Fruit fly (Drosophila melanogaster): ENCODE measurements around the gene Rpt3.

Rpt3 gene

dm6 chrX:11153826-11154510 lies 29.1 kb downstream of the Rpt3 start, which contains the start of the genes rtv and Dlic (continued):
- TF ChIP-seq Smox (GFP tag; optimal IDR thresholded peaks at IDR 0.05) (no peak), CG6808 (GFP tag; optimal IDR thresholded peaks at IDR 0.05) (no peak), spab (GFP tag; optimal IDR thresholded peaks at IDR 0.05) (no peak), CG7368 (GFP tag; optimal IDR thresholded peaks at IDR 0.05) (no peak), eg (GFP tag; IDR thresholded peaks at IDR 0.05) (no peak), CG1621 (tag; optimal IDR thresholded peaks at IDR 0.05) (no peak), Sox102F (GFP tag; optimal IDR thresholded peaks at IDR 0.05) (no peak), fkh (GFP tag; optimal IDR thresholded peaks at IDR 0.05) (peak; percentile 83), salr (GFP tag; optimal IDR thresholded peaks at IDR 0.05) (no peak), topi (GFP tag; optimal IDR thresholded peaks at IDR 0.05) (no peak), Hr39 (GFP tag; optimal IDR thresholded peaks at IDR 0.05) (peak; percentile 38), CG8119 (GFP tag; IDR thresholded peaks at IDR 0.05) (no peak), CG8319 (GFP tag; optimal IDR thresholded peaks at IDR 0.05) (no peak), CG9139 (GFP tag; optimal IDR thresholded peaks at IDR 0.05) (no peak), CG16779 (tag; optimal IDR thresholded peaks at IDR 0.05) (no peak)

DNA sequence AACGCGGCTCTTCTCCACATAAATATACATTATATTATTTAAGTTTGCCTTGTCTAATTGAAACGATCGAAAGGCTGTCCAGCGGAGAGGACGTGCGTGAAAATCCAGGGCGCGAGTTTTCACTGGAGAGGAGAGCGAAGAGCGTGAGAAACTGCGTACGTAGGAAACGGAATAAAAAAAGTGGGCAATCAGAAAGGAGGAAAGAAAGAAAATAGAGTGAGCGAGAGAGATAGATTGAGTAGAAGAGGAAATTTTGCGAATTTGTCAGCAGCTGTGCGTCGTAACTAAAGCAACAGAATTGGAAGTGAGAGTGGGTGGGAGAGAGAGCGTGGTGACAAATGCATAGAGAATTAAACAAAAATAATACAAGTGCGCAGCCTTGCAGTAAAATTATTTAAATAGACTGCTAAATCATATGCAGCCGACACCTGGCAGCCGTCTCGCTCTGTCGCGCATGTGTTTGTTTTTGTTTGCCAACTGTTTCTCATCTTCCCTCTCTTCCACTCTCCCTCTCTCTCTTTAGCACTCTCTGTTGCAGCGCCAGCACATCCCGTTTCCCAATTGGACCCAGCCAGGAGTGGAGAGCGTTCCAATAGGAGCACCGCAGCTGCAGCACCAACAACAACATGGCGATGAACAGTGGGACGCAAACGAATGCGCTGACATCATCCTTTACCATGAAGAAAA lies 29.8 kb downstream of the Rpt3 start:
- TF ChIP-seq CG4318 (GFP tag; optimal IDR thresholded peaks at IDR 0.05) (no peak), eg (GFP tag; IDR thresholded peaks at IDR 0.05) (peak; percentile 14; the same call in 1 of the 3 replicates), net (GFP tag; optimal IDR thresholded peaks at IDR 0.05) (peak; percentile 22), Eip75B (GFP tag; optimal IDR thresholded peaks at IDR 0.05) (no peak), fd59A (GFP tag; optimal IDR thresholded peaks at IDR 0.05) (no peak), esn (GFP tag; optimal IDR thresholded peaks at IDR 0.05) (peak; percentile 9), fkh (GFP tag; optimal IDR thresholded peaks at IDR 0.05) (peak; percentile 63), CG7368 (GFP tag; optimal IDR thresholded peaks at IDR 0.05) (no peak), Gug (GFP tag; IDR thresholded peaks at IDR 0.05) (no peak), Met (GFP tag; optimal IDR thresholded peaks at IDR 0.05) (no peak), ss (GFP tag; optimal IDR thresholded peaks at IDR 0.05) (peak; percentile 40), Sox14 (GFP tag; optimal IDR thresholded peaks at IDR 0.05) (peak; percentile 17), CG10669 (GFP tag; optimal IDR thresholded peaks at IDR 0.05) (peak; percentile 29), CG34406 (GFP tag; optimal IDR thresholded peaks at IDR 0.05) (peak; percentile 24), CG6808 (GFP tag; optimal IDR thresholded peaks at IDR 0.05) (peak; percentile 8), CG3032 (tag; optimal IDR thresholded peaks at IDR 0.05) (no peak), dsx (GFP tag; optimal IDR thresholded peaks at IDR 0.05; ENCODE audit: poor library complexity, severe bottlenecking) (peak; percentile 38), Eip78C (GFP tag) (peak; percentile 75), CG9139 (GFP tag; optimal IDR thresholded peaks at IDR 0.05) (peak; percentile 25), CG11902 (GFP tag; optimal IDR thresholded peaks at IDR 0.05) (no peak), achi (GFP tag; optimal IDR thresholded peaks at IDR 0.05) (no peak), CG6792 (GFP tag; optimal IDR thresholded peaks at IDR 0.05) (no peak), CG1621 (tag; optimal IDR thresholded peaks at IDR 0.05) (no peak), CG6163 (GFP tag; IDR thresholded peaks at IDR 0.05) (peak; percentile 71)

- no peak for TF ChIP-seq salr (GFP tag; optimal IDR thresholded peaks at IDR 0.05)
- no peak for TF ChIP-seq CG6854 (GFP tag; optimal IDR thresholded peaks at IDR 0.05)
- TF ChIP-seq achi (GFP tag; optimal IDR thresholded peaks at IDR 0.05), result peak; percentile 2
- no peak for TF ChIP-seq CG11902 (GFP tag; optimal IDR thresholded peaks at IDR 0.05)
- TF ChIP-seq Met (GFP tag; optimal IDR thresholded peaks at IDR 0.05), result no peak
- no peak for TF ChIP-seq CG10669 (GFP tag; optimal IDR thresholded peaks at IDR 0.05)
- peak; percentile 78 for TF ChIP-seq Eip78C (GFP tag)
- no peak for TF ChIP-seq topi (GFP tag; optimal IDR thresholded peaks at IDR 0.05)
- TF ChIP-seq Eip75B (GFP tag; optimal IDR thresholded peaks at IDR 0.05), result no peak
- TF ChIP-seq eg (GFP tag; IDR thresholded peaks at IDR 0.05), result no peak
- no peak for TF ChIP-seq spab (GFP tag; optimal IDR thresholded peaks at IDR 0.05)
- TF ChIP-seq CG4318 (GFP tag; optimal IDR thresholded peaks at IDR 0.05), result no peak
- no peak for TF ChIP-seq Lpt (GFP tag; optimal IDR thresholded peaks at IDR 0.05)
- peak; percentile 17 for TF ChIP-seq esn (GFP tag; optimal IDR thresholded peaks at IDR 0.05)
- no peak for TF ChIP-seq vri (GFP tag; optimal IDR thresholded peaks at IDR 0.05)
- peak; percentile 5; the same call in 1 of the 3 replicates for TF ChIP-seq CG6163 (GFP tag; IDR thresholded peaks at IDR 0.05)
- no peak for TF ChIP-seq CG3032 (tag; optimal IDR thresholded peaks at IDR 0.05)
- peak; percentile 16 for TF ChIP-seq CG6792 (GFP tag; optimal IDR thresholded peaks at IDR 0.05)
- peak; percentile 1 for TF ChIP-seq CG9139 (GFP tag; optimal IDR thresholded peaks at IDR 0.05)
- peak; percentile 32 for TF ChIP-seq acj6 (GFP tag; optimal IDR thresholded peaks at IDR 0.05)
- peak; percentile 27 for TF ChIP-seq pdm3 (GFP tag; optimal IDR thresholded peaks at IDR 0.05)
- no peak for TF ChIP-seq CG6808 (GFP tag; optimal IDR thresholded peaks at IDR 0.05)
- peak; percentile 41; the same call in 2 of the 3 replicates for TF ChIP-seq CG8119 (GFP tag; IDR thresholded peaks at IDR 0.05)
- 0 out of 2 replicates have a peak, but pooled peaks have one; percentile 31 for TF ChIP-seq CG15336 (GFP tag; IDR thresholded peaks at IDR 0.05)
- peak; percentile 11 for TF ChIP-seq CG3919 (GFP tag; optimal IDR thresholded peaks at IDR 0.05)
- 0 out of 2 replicates have a peak, but pooled peaks have one; percentile 12 for TF ChIP-seq Gug (GFP tag; IDR thresholded peaks at IDR 0.05)
Observed at dm6 chrX:11155808-11156589, 31.1 kb downstream of the Rpt3 start.

All from whole organism, prepupa.